Fruit fly (Drosophila melanogaster) S2 (cell line): ENCODE measurements around the gene Tsr1.

Experiments used
- CG8478 ChIP-seq: fragments of >200 bp; optimal IDR thresholded peaks from 2 replicates; lab custom pipeline; 2018
- CTCF ChIP-seq, 2 experiments: fragments of >200 bp; optimal IDR thresholded peaks; 2 replicates each; lab custom pipeline; 2018

DNA sequence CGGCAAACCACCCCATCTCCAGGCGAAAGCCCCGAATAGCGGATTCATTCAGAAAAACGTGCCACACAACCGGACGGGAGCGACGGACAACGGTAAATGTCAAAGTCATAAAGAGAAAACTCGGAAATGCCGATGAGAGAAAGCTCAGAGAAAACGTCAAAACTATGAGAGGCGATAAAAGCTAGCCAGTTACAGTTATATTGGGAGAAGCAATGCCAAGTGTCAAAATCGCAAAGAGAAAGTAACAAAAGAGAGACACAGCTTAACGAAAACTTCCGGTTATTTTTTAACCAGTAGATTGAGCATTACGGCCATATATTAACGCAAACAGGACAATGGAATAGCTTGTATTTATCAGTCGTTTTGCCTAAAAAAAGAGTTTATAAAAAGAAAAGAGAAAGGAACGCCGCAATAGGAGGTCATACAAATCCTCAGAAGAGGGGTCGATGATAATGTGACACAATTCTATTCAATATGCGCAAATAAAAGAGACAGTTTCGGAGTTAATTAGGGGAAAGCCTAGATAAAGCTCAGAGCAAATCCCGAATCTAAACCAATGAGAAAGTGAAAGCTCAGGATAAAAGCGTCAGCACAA lies 15.6 kb upstream of the Tsr1 start:
- no peak for TF ChIP-seq CTCF (optimal IDR thresholded peaks at IDR 0.05; lab: Kevin White, UChicago)
- no peak for TF ChIP-seq CG8478 (lab: Kevin White, UChicago)
